Fruit fly (Drosophila melanogaster) whole organism: Measurements from ENCODE around the gene Arfrp1.

Experiments
- CG8478 ChIP-seq: fragments of >200 bp; optimal IDR thresholded peaks from 2 replicates; lab custom pipeline; 2018; ENCODE audit warnings: inconsistent platforms
- Dll ChIP-seq: fragments of >200 bp; optimal IDR thresholded peaks from 2 replicates; lab custom pipeline; 2017
- EcR ChIP-seq, 2 experiments: fragments of >200 bp; optimal IDR thresholded peaks; 2 replicates each; lab custom pipeline; 2017; ENCODE audit warnings: missing biosample characterization in 2 of 2, missing genetic modification characterization in 2 of 2, missing genetic modification reagents in 2 of 2
- pan ChIP-seq: fragments of >200 bp; optimal IDR thresholded peaks from 2 replicates; lab custom pipeline; 2017
- psq ChIP-seq: fragments of >200 bp; optimal IDR thresholded peaks from 2 replicates; lab custom pipeline; 2017
- usp ChIP-seq: fragments of >200 bp; optimal IDR thresholded peaks from 2 replicates; lab custom pipeline; 2017; ENCODE audit warnings: missing biosample characterization, missing genetic modification characterization, mixed read lengths

Arfrp1 gene

DNA sequence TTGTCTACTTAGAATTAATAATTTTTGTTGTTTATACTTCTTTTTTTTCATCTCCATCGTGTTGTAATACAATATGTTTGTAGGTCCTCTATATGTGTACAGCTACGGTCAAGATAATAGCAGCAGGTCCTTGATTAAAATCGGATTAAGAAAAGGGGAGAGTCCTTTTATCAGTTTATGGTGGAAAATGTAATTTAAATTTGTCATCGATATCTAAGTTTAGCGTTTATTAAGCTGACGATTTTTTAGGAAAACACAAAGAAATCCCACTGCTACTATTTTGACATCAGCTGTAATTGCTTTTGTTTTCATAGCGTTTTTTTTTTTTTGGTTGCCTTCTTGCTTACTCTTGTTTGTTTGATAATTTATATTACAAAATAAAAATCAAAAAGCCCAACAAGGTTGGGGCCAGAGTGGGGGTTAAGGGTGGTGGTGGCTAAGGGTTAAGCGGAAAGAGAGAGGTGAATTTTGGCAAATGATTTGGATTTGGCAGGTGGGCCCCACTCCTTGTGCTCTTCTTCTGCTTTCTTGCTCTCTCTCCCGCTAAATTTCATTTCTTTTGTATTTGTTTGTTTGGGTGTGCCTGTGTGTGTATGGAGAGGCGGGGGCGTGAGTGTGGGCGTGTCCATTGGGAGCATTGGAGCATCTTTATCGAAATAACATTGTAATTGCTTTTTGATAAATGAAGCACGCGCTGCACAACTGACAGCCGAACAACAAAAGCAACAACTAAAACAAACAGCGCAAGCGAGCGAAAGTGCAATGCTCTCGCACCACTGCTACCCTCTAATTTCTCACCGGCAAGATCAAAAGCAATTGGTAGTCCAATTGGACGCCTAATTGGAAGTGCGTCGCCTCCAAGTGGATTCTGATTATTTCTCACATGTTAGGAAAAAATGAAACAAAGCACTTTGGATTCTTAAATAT lies 14.2 kb downstream of the Arfrp1 start:
- TF ChIP-seq usp (GFP tag; lab: Kevin White, UChicago) (no peak), pan (lab: Kevin White, UChicago) (peak; percentile 24)

DNA sequence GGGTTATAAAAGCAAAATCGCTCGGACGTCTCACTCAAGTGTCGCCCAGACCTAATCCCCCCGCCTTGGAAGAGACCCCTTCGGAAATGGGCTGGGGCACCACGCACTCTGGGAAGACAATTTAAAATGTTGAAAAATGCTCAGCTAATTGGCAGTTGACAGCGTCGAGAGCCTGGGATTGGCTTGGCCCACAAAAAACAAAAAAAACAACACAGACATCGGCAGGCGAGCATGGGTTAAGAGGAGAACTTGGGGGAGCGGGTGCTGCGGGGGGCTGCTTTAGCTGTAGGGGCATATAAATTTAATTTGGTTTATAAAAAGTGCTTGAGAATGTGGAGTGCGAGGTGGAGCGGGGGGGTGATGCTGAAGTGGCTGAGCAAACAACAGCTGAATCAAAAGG lies 15.6 kb downstream of the Arfrp1 start:
- no peak for TF ChIP-seq usp (GFP tag; lab: Kevin White, UChicago)
- no peak for TF ChIP-seq Dll
- TF ChIP-seq pan (lab: Kevin White, UChicago), result no peak
- TF ChIP-seq CG8478 (lab: Kevin White, UChicago), result no peak
- TF ChIP-seq psq (lab: Kevin White, UChicago), result no peak
- TF ChIP-seq EcR (GFP tag; optimal IDR thresholded peaks at IDR 0.05; lab: Kevin White, UChicago), result no peak

- TF ChIP-seq pan (lab: Kevin White, UChicago) (no peak), EcR (GFP tag; optimal IDR thresholded peaks at IDR 0.05; lab: Kevin White, UChicago) (no peak), CG8478 (lab: Kevin White, UChicago) (no peak), usp (GFP tag; lab: Kevin White, UChicago) (no peak), psq (lab: Kevin White, UChicago) (no peak), Dll (no peak)
These were observed 20.6 kb downstream of the Arfrp1 start for dm6 chrX:9127264-9128011.

DNA sequence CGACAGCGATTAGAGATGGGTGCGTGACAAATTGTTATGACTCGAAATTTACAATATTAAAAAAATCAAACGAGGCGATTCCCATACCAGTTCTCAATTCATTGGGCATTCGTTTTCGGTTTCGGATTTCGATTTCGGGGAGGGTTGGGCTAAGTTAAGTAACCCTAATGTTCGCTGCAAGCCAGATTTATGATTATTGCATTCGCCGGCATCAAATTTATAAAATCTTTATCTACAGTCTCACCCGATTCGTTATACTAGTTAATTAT lies 21.1 kb downstream of the Arfrp1 start:
- no peak for TF ChIP-seq pan (lab: Kevin White, UChicago)
- no peak for TF ChIP-seq EcR (GFP tag; optimal IDR thresholded peaks at IDR 0.05; lab: Kevin White, UChicago)
- no peak for TF ChIP-seq usp (GFP tag; lab: Kevin White, UChicago)
- TF ChIP-seq CG8478 (lab: Kevin White, UChicago), result no peak
- TF ChIP-seq Dll, result no peak
- no peak for TF ChIP-seq psq (lab: Kevin White, UChicago)

- TF ChIP-seq usp (GFP tag; lab: Kevin White, UChicago), result no peak
- no peak for TF ChIP-seq CG8478 (lab: Kevin White, UChicago)
- TF ChIP-seq pan (lab: Kevin White, UChicago), result no peak
- no peak for TF ChIP-seq EcR (GFP tag; optimal IDR thresholded peaks at IDR 0.05; lab: Kevin White, UChicago)
- no peak for TF ChIP-seq psq (lab: Kevin White, UChicago)
- no peak for TF ChIP-seq Dll
These were observed 22.6 kb downstream of the Arfrp1 start for dm6 chrX:9129436-9129835.

DNA sequence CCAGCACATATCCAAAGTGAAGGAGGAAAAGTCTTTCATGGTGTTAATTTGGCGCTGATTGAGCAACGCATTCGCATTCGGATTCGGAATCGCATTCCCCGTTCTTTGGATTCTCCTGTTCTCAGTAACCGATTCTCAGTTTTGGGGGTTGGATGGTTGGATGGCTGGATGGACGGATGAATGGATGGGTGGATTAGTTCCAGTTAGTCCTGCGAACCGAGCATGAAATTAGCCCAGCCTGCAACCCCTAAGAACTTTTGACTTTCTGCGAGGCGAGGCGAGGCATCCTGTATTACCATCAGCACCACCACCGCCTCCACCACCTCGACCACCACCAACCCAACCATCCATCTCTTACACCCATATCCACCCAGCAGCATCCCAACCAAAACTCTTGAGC lies 23.4 kb downstream of the Arfrp1 start:
- no peak for TF ChIP-seq CG8478 (lab: Kevin White, UChicago)
- no peak for TF ChIP-seq usp (GFP tag; lab: Kevin White, UChicago)
- no peak for TF ChIP-seq psq (lab: Kevin White, UChicago)
- TF ChIP-seq Dll, result no peak

dm6 chrX:9131523-9131922 lies 24.7 kb downstream of the Arfrp1 start:
- TF ChIP-seq Dll, result no peak
- no peak for TF ChIP-seq usp (GFP tag; lab: Kevin White, UChicago)
- no peak for TF ChIP-seq pan (lab: Kevin White, UChicago)
- no peak for TF ChIP-seq EcR (GFP tag; optimal IDR thresholded peaks at IDR 0.05; lab: Kevin White, UChicago)
- no peak for TF ChIP-seq CG8478 (lab: Kevin White, UChicago)
- TF ChIP-seq psq (lab: Kevin White, UChicago), result no peak

dm6 chrX:9132589-9133237 lies 25.8 kb downstream of the Arfrp1 start:
- TF ChIP-seq pan (lab: Kevin White, UChicago) (no peak), Dll (no peak), psq (lab: Kevin White, UChicago) (no peak), usp (GFP tag; lab: Kevin White, UChicago) (no peak), EcR (GFP tag; optimal IDR thresholded peaks at IDR 0.05; lab: Kevin White, UChicago) (no peak), CG8478 (lab: Kevin White, UChicago) (no peak)

dm6 chrX:9133577-9134240 lies 26.8 kb downstream of the Arfrp1 start:
- no peak for TF ChIP-seq Dll
- TF ChIP-seq CG8478 (lab: Kevin White, UChicago), result no peak
- no peak for TF ChIP-seq pan (lab: Kevin White, UChicago)
- TF ChIP-seq EcR (GFP tag; optimal IDR thresholded peaks at IDR 0.05; lab: Kevin White, UChicago), result no peak
- no peak for TF ChIP-seq usp (GFP tag; lab: Kevin White, UChicago)
- no peak for TF ChIP-seq psq (lab: Kevin White, UChicago)

- TF ChIP-seq CG8478 (lab: Kevin White, UChicago) (no peak), psq (lab: Kevin White, UChicago) (no peak), EcR (GFP tag; optimal IDR thresholded peaks at IDR 0.05; lab: Kevin White, UChicago) (no peak), pan (lab: Kevin White, UChicago) (no peak), Dll (no peak), usp (GFP tag; lab: Kevin White, UChicago) (no peak)
These were observed 27.5 kb downstream of the Arfrp1 start for dm6 chrX:9134241-9134849.
